Fruit fly (Drosophila melanogaster) whole organism, embryonic: Measurements from ENCODE around the gene Glut4EF.

ENCODE experiments used
- Asciz ChIP-seq: fragments of 200-800 bp; sonication (Bioruptor generic); optimal IDR thresholded peaks from 2 replicates; lab custom pipeline; 2017; ENCODE audit warnings: missing biosample characterization, mild to moderate bottlenecking, missing genetic modification characterization, missing genetic modification reagents
- CG10979 ChIP-seq: fragments of 200-800 bp; sonication (Bioruptor generic); optimal IDR thresholded peaks from 2 replicates; lab custom pipeline; 2018; ENCODE audit warnings: missing biosample characterization, mild to moderate bottlenecking, missing genetic modification characterization, moderate library complexity
- CG11456 ChIP-seq: fragments of 200-800 bp; sonication (Bioruptor generic); IDR thresholded peaks from 3 replicates; pipeline ENCODE4 v1.3.6; 2022; ENCODE audit warnings: missing biosample characterization, missing genetic modification characterization
- CG11695 ChIP-seq: fragments of 200-800 bp; sonication (Bioruptor generic); IDR thresholded peaks from 3 replicates; pipeline ENCODE4 v1.3.6; 2022; ENCODE audit warnings: missing biosample characterization, missing genetic modification characterization
- CG12299 ChIP-seq: fragments of 200-800 bp; sonication (Bioruptor generic); optimal IDR thresholded peaks from 2 replicates; lab custom pipeline; 2018; ENCODE audit warnings: missing biosample characterization, mild to moderate bottlenecking, missing genetic modification characterization
- CG13123 ChIP-seq: fragments of 200-800 bp; sonication (Bioruptor generic); optimal IDR thresholded peaks from 2 replicates; lab custom pipeline; 2016; ENCODE audit warnings: missing biosample characterization, missing genetic modification characterization
- CG15696 ChIP-seq: fragments of 200-800 bp; sonication (Bioruptor generic); optimal IDR thresholded peaks from 2 replicates; lab custom pipeline; 2019; ENCODE audit warnings: missing biosample characterization, mild to moderate bottlenecking, missing genetic modification characterization, moderate library complexity
- CG17385 ChIP-seq: fragments of 200-800 bp; sonication (Bioruptor generic); optimal IDR thresholded peaks from 3 replicates; lab custom pipeline; 2018; ENCODE audit warnings: missing biosample characterization, mild to moderate bottlenecking, missing genetic modification characterization
- CG18476 ChIP-seq: fragments of 200-800 bp; sonication (Bioruptor generic); optimal IDR thresholded peaks from 2 replicates; lab custom pipeline; 2016; ENCODE audit warnings: missing biosample characterization, mild to moderate bottlenecking, missing genetic modification characterization
- CG2129 ChIP-seq: fragments of 200-800 bp; sonication (Bioruptor generic); IDR thresholded peaks from 2 replicates; pipeline ENCODE4 v1.3.6; 2022; ENCODE audit warnings: missing biosample characterization, missing genetic modification characterization; ENCODE audit not compliant: partially characterized antibody
- CG32532 ChIP-seq: fragments of 200-800 bp; sonication (Bioruptor generic); IDR thresholded peaks from 2 replicates; pipeline ENCODE4 v1.3.6; 2022; ENCODE audit warnings: missing biosample characterization, missing genetic modification characterization
- CG32772 ChIP-seq: fragments of 200-800 bp; sonication (Bioruptor generic); IDR thresholded peaks from 2 replicates; pipeline ENCODE4 v1.3.6; 2022; ENCODE audit warnings: missing biosample characterization, missing genetic modification characterization
- CG34376 ChIP-seq: fragments of 200-800 bp; sonication (Bioruptor generic); optimal IDR thresholded peaks from 2 replicates; lab custom pipeline; 2018; ENCODE audit warnings: missing biosample characterization, mild to moderate bottlenecking, missing genetic modification characterization
- CG5245 ChIP-seq: fragments of 200-800 bp; sonication (Bioruptor generic); optimal IDR thresholded peaks from 3 replicates; lab custom pipeline; 2016; ENCODE audit warnings: missing biosample characterization, missing genetic modification characterization
- CG6689 ChIP-seq: fragments of 200-800 bp; sonication (Bioruptor generic); IDR thresholded peaks from 2 replicates; pipeline ENCODE4 v1.3.6; 2022; ENCODE audit warnings: missing biosample characterization, missing genetic modification characterization
- CG7839 ChIP-seq: fragments of 200-800 bp; sonication (Bioruptor generic); optimal IDR thresholded peaks from 3 replicates; lab custom pipeline; 2018; ENCODE audit warnings: missing biosample characterization, mild to moderate bottlenecking, missing genetic modification characterization, moderate library complexity
- CG8765 ChIP-seq: fragments of 200-800 bp; sonication (Bioruptor generic); IDR thresholded peaks from 2 replicates; pipeline ENCODE4 v1.3.6; 2022; ENCODE audit warnings: missing biosample characterization, missing genetic modification characterization
- CG9609 ChIP-seq: fragments of 200-800 bp; sonication (Bioruptor generic); optimal IDR thresholded peaks from 3 replicates; lab custom pipeline; 2016; ENCODE audit warnings: missing biosample characterization, missing genetic modification characterization
- CG9817 ChIP-seq: fragments of 200-800 bp; sonication (Bioruptor generic); optimal IDR thresholded peaks from 2 replicates; lab custom pipeline; 2018; ENCODE audit warnings: missing biosample characterization, mild to moderate bottlenecking, missing genetic modification characterization, moderate library complexity
- CTCF ChIP-seq: fragments of 200-800 bp; sonication (Bioruptor generic); optimal IDR thresholded peaks from 2 replicates; lab custom pipeline; 2017; ENCODE audit warnings: missing biosample characterization, mild to moderate bottlenecking, missing genetic modification characterization, moderate library complexity
- Camta ChIP-seq: fragments of 200-800 bp; sonication (Bioruptor generic); optimal IDR thresholded peaks from 2 replicates; lab custom pipeline; 2016; ENCODE audit warnings: missing biosample characterization, missing genetic modification characterization
- D19B ChIP-seq: fragments of 200-800 bp; sonication (Bioruptor generic); optimal IDR thresholded peaks from 2 replicates; lab custom pipeline; 2017; ENCODE audit warnings: missing biosample characterization, mild to moderate bottlenecking, missing genetic modification characterization
- Drgx ChIP-seq: fragments of 200-800 bp; sonication (Bioruptor generic); IDR thresholded peaks from 2 replicates; pipeline ENCODE4 v1.3.6; 2022; ENCODE audit warnings: missing biosample characterization, missing genetic modification characterization
- Fer2 ChIP-seq: fragments of 200-800 bp; sonication (Bioruptor generic); optimal IDR thresholded peaks from 2 replicates; lab custom pipeline; 2018; ENCODE audit warnings: missing biosample characterization, mild to moderate bottlenecking, missing genetic modification characterization, moderate library complexity
- Myb ChIP-seq: fragments of 200-800 bp; sonication (Bioruptor generic); optimal IDR thresholded peaks from 2 replicates; lab custom pipeline; 2016; ENCODE audit warnings: missing biosample characterization, missing genetic modification characterization
- NC2β ChIP-seq: fragments of 200-800 bp; sonication (Bioruptor generic); optimal IDR thresholded peaks from 2 replicates; lab custom pipeline; 2016; ENCODE audit warnings: missing biosample characterization, missing genetic modification characterization
- Nf-YA ChIP-seq: fragments of 200-800 bp; sonication (Bioruptor generic); IDR thresholded peaks from 2 replicates; pipeline ENCODE4 v1.3.6; 2022; ENCODE audit warnings: missing biosample characterization, missing genetic modification characterization
- Nf-YB ChIP-seq: fragments of 200-800 bp; sonication (Bioruptor generic); optimal IDR thresholded peaks from 3 replicates; lab custom pipeline; 2019; ENCODE audit warnings: missing biosample characterization, mild to moderate bottlenecking, missing genetic modification characterization, moderate library complexity
- Nf-YC ChIP-seq: fragments of 200-800 bp; optimal IDR thresholded peaks from 3 replicates; lab custom pipeline; 2019; ENCODE audit warnings: missing biosample characterization, mild to moderate bottlenecking, missing genetic modification characterization, moderate library complexity
- Pdp1 ChIP-seq, 2 experiments: fragments of 200-800 bp; sonication (Bioruptor generic); optimal IDR thresholded peaks; 3 replicates each; lab custom pipeline; 2016; ENCODE audit warnings: missing biosample characterization in 2 of 2, missing genetic modification characterization in 2 of 2, mild to moderate bottlenecking in 1 of 2, moderate library complexity in 1 of 2
- Rfx ChIP-seq: fragments of 200-800 bp; sonication (Bioruptor generic); IDR thresholded peaks from 2 replicates; pipeline ENCODE4 v1.3.6; 2022; ENCODE audit warnings: missing biosample characterization, missing genetic modification characterization
- Rx ChIP-seq: fragments of 200-800 bp; sonication (Bioruptor generic); IDR thresholded peaks from 2 replicates; pipeline ENCODE4 v1.3.6; 2022; ENCODE audit warnings: missing biosample characterization, missing genetic modification characterization
- Sox100B ChIP-seq: fragments of 200-800 bp; sonication (Bioruptor generic); optimal IDR thresholded peaks from 3 replicates; lab custom pipeline; 2018; ENCODE audit warnings: missing biosample characterization, mild to moderate bottlenecking, missing genetic modification characterization
- Taf1 ChIP-seq: fragments of 200-800 bp; sonication (Bioruptor generic); IDR thresholded peaks from 2 replicates; pipeline ENCODE4 v1.3.6; 2022; ENCODE audit warnings: missing biosample characterization, missing genetic modification characterization
- ato ChIP-seq: fragments of 200-800 bp; sonication (Bioruptor generic); IDR thresholded peaks from 2 replicates; pipeline ENCODE4 v1.3.6; 2022; ENCODE audit warnings: missing biosample characterization, missing genetic modification characterization; ENCODE audit not compliant: partially characterized antibody
- bab2 ChIP-seq: fragments of 200-800 bp; sonication (Bioruptor generic); optimal IDR thresholded peaks from 2 replicates; lab custom pipeline; 2016; ENCODE audit warnings: missing biosample characterization, missing genetic modification characterization
- cas ChIP-seq: fragments of 200-800 bp; sonication (Bioruptor generic); IDR thresholded peaks from 2 replicates; pipeline ENCODE4 v1.3.6; 2022; ENCODE audit warnings: missing biosample characterization, missing genetic modification characterization
- fd102C ChIP-seq: fragments of 200-800 bp; sonication (Bioruptor generic); optimal IDR thresholded peaks from 2 replicates; lab custom pipeline; 2018; ENCODE audit warnings: missing biosample characterization, mild to moderate bottlenecking, missing genetic modification characterization, moderate library complexity
- fru ChIP-seq: fragments of >200 bp; optimal IDR thresholded peaks from 2 replicates; lab custom pipeline; 2017
- gem ChIP-seq: fragments of 200-800 bp; sonication (Bioruptor generic); optimal IDR thresholded peaks from 2 replicates; lab custom pipeline; 2019; ENCODE audit warnings: missing biosample characterization, mild to moderate bottlenecking, missing genetic modification characterization, moderate library complexity
- grn ChIP-seq: fragments of 200-800 bp; sonication (Bioruptor generic); optimal IDR thresholded peaks from 3 replicates; lab custom pipeline; 2017; ENCODE audit warnings: missing biosample characterization, missing genetic modification characterization
- ham ChIP-seq: fragments of 200-800 bp; sonication (Bioruptor generic); IDR thresholded peaks from 2 replicates; pipeline ENCODE4 v1.3.6; 2022; ENCODE audit warnings: missing biosample characterization, missing genetic modification characterization
- lab ChIP-seq: fragments of 200-800 bp; sonication (Bioruptor generic); optimal IDR thresholded peaks from 3 replicates; lab custom pipeline; 2017; ENCODE audit warnings: missing biosample characterization, missing genetic modification characterization, mild to moderate bottlenecking, moderate library complexity, missing genetic modification reagents
- mld ChIP-seq: fragments of 200-800 bp; sonication (Bioruptor generic); IDR thresholded peaks from 3 replicates; pipeline ENCODE4 v1.3.6; 2022; ENCODE audit warnings: missing biosample characterization, missing genetic modification characterization; ENCODE audit not compliant: partially characterized antibody
- org-1 ChIP-seq: fragments of 200-800 bp; sonication (Bioruptor generic); optimal IDR thresholded peaks from 2 replicates; lab custom pipeline; 2017; ENCODE audit warnings: missing biosample characterization, missing genetic modification characterization
- pan ChIP-seq, 4 experiments: fragments of >200 bp in 3 of 4; fragments of 200-800 bp in 1 of 4; sonication (Bioruptor generic) in 1 of 4; optimal IDR thresholded peaks in 3 of 4; IDR thresholded peaks in 1 of 4; 2 replicates each; pipeline versions ENCODE4 v1.3.6 to Lab custom; 2017 to 2022; ENCODE audit warnings: missing biosample characterization in 2 of 4, missing genetic modification characterization in 2 of 4, mixed read lengths in 1 of 4
- sd ChIP-seq: fragments of 200-800 bp; sonication (Bioruptor generic); optimal IDR thresholded peaks from 3 replicates; lab custom pipeline; 2018; ENCODE audit warnings: missing biosample characterization, mild to moderate bottlenecking, missing genetic modification characterization, moderate library complexity
- slbo ChIP-seq: fragments of 200-800 bp; sonication (Bioruptor generic); IDR thresholded peaks from 2 replicates; pipeline ENCODE4 v1.3.6; 2022; ENCODE audit warnings: missing biosample characterization, missing genetic modification characterization
- sqz ChIP-seq: fragments of 200-800 bp; sonication (Bioruptor generic); optimal IDR thresholded peaks from 3 replicates; lab custom pipeline; 2018; ENCODE audit warnings: missing biosample characterization, mild to moderate bottlenecking, missing genetic modification characterization
- tgo ChIP-seq: fragments of 200-800 bp; sonication (Bioruptor generic); IDR thresholded peaks from 3 replicates; pipeline ENCODE4 v1.3.6; 2022; ENCODE audit warnings: missing biosample characterization, missing genetic modification characterization

Glut4EF gene

dm6 chr3R:9888668-9889302, 14.3 kb downstream of the Glut4EF start (continued):
- no peak for TF ChIP-seq sd (tag; lab: Kevin White, UChicago)
- peak; percentile 24 for TF ChIP-seq CG5245
- no peak for TF ChIP-seq CG9609
- no peak for TF ChIP-seq CG10979 (tag; lab: Kevin White, UChicago)
- no peak for TF ChIP-seq CG34376 (GFP tag; lab: Kevin White, UChicago)
- TF ChIP-seq CG7839, result peak; percentile 23
- no peak for TF ChIP-seq fru (lab: Kevin White, UChicago)
- TF ChIP-seq sqz, result peak; percentile 25
- TF ChIP-seq Fer2 (tag; lab: Kevin White, UChicago), result no peak
- no peak for TF ChIP-seq Pdp1 (GFP tag; optimal IDR thresholded peaks at IDR 0.05; lab: Kevin White, UChicago)
- TF ChIP-seq Rfx (GFP tag; lab: Robert Waterston, UW), result 0 out of 2 replicates have a peak, but pooled peaks have one; percentile 24
- TF ChIP-seq CG12299 (tag; lab: Kevin White, UChicago), result no peak
- TF ChIP-seq slbo, result no peak
- TF ChIP-seq grn, result no peak
- no peak for TF ChIP-seq Nf-YC (tag; lab: Kevin White, UChicago)
- TF ChIP-seq D19B (GFP tag; lab: Kevin White, UChicago), result no peak
- no peak for TF ChIP-seq Taf1
- no peak for TF ChIP-seq pan (optimal IDR thresholded peaks at IDR 0.05; lab: Kevin White, UChicago)
- TF ChIP-seq pan (GFP tag; optimal IDR thresholded peaks at IDR 0.05 in 1 of 2, IDR thresholded peaks at IDR 0.05 in 1 of 2), result peak in 1 of 2 experiments; percentile 44
- peak; percentile 12 for TF ChIP-seq org-1 (GFP tag; lab: Kevin White, UChicago)
- peak; percentile 29 for TF ChIP-seq Sox100B
- TF ChIP-seq CG17385 (GFP tag; lab: Kevin White, UChicago), result peak; percentile 36
- TF ChIP-seq CG9817 (tag; lab: Kevin White, UChicago), result peak; percentile 20
- no peak for TF ChIP-seq CG6689
- no peak for TF ChIP-seq Nf-YA (GFP tag; lab: Robert Waterston, UW)
- TF ChIP-seq Drgx, result peak; percentile 63; the same call in 1 of the 2 replicates
- no peak for TF ChIP-seq CG32772 (GFP tag; lab: Robert Waterston, UW)
- no peak for TF ChIP-seq CG8765
- no peak for TF ChIP-seq CTCF (GFP tag; lab: Kevin White, UChicago)
- no peak for TF ChIP-seq mld (GFP tag; lab: Robert Waterston, UW)
- TF ChIP-seq lab (GFP tag; lab: Kevin White, UChicago), result no peak
- TF ChIP-seq fd102C (GFP tag; lab: Kevin White, UChicago), result no peak
- TF ChIP-seq bab2 (GFP tag; lab: Kevin White, UChicago), result peak; percentile 35
- no peak for TF ChIP-seq NC2β (GFP tag; lab: Kevin White, UChicago)
- TF ChIP-seq CG13123 (GFP tag; lab: Kevin White, UChicago), result no peak
- no peak for TF ChIP-seq ham
- no peak for TF ChIP-seq CG18476
- TF ChIP-seq CG11695 (GFP tag; lab: Robert Waterston, UW), result peak; percentile 39; the same call in 1 of the 3 replicates
- TF ChIP-seq gem (tag; lab: Kevin White, UChicago), result peak; percentile 56
- TF ChIP-seq CG32532 (GFP tag; lab: Robert Waterston, UW), result no peak
- TF ChIP-seq Rx (GFP tag; lab: Robert Waterston, UW), result no peak
- no peak for TF ChIP-seq Asciz
- peak; percentile 5 for TF ChIP-seq Nf-YB
- no peak for TF ChIP-seq CG11456 (GFP tag; lab: Robert Waterston, UW)
- TF ChIP-seq Camta (GFP tag; lab: Kevin White, UChicago), result no peak
- TF ChIP-seq tgo (GFP tag; lab: Robert Waterston, UW), result peak; percentile 22; the same call in 1 of the 3 replicates
- TF ChIP-seq Myb (GFP tag; lab: Kevin White, UChicago), result no peak
- no peak for TF ChIP-seq CG2129 (GFP tag; lab: Robert Waterston, UW)
- TF ChIP-seq CG15696 (tag; lab: Kevin White, UChicago), result peak; percentile 10
- TF ChIP-seq ato (GFP tag; lab: Robert Waterston, UW), result no peak
- no peak for TF ChIP-seq cas (GFP tag; lab: Robert Waterston, UW)
